Worm (Caenorhabditis elegans): Measurements from ENCODE around the gene pqe-1.

Gene pqe-1

ce11 chrIII:5310940-5311339, at the start of gene pqe-1:
TSS of gene pqe-1 (plus strand) at chrIII:5311240.
- TF ChIP-seq tbx-11 (GFP tag; IDR thresholded peaks at IDR 0.05) = no peak
- TF ChIP-seq tbx-37 (GFP tag; conservative IDR thresholded peaks at IDR 0.05) = no peak
- TF ChIP-seq flt-1 (GFP tag; IDR thresholded peaks at IDR 0.05) = no peak
- TF ChIP-seq scrt-1 (GFP tag; IDR thresholded peaks at IDR 0.05) = no peak
- no peak for TF ChIP-seq hmg-4 (GFP tag; optimal IDR thresholded peaks at IDR 0.05)
- TF ChIP-seq aly-1 (tag; optimal IDR thresholded peaks at IDR 0.05) = no peak
- no peak for TF ChIP-seq hnd-1 (tag; optimal IDR thresholded peaks at IDR 0.05)

DNA sequence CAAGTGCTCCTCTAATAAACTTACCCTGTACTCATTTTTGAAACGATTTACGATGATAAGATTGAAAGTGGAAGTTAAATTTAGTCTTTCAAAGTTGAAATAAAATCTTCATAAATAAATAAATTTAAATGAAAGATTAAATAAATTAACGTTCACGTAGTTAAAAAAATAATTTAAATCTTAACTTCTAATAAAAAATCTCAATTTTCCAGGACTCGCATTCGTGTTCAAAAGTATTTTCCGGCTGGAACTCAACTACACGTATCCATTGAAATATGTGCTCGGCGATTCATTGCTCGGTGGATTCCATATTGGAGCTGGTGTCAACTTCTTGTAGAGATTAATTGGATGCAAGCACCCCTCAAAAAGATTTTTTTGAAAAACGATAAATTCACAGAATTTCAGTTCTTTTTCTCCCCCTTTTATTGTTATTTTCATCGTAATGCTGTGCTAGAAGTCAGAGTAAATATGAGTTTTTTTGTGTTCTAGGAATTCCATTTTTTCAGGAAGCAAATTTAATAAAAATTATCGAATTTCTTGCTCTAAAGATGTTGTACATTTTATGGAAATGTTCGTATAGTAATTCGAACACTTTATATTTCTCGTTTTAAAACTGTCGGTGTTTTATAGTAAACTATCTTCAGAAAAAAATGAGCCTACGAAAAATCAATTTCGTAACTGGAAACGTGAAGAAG, 47.6 kb upstream of the pqe-1 start, which contains the start of the genes C34E10.9 and hap-1:
C34E10.9 (minus strand) TSS at position 101 of the 695 bp plus-strand sequence.
hap-1 (plus strand) TSS at position 645 of the 695 bp plus-strand sequence.
- no peak for TF ChIP-seq B0310.2 (tag; optimal IDR thresholded peaks at IDR 0.05)
- TF ChIP-seq tbx-11 (GFP tag; IDR thresholded peaks at IDR 0.05) = no peak
- TF ChIP-seq hmbx-1 (tag; optimal IDR thresholded peaks at IDR 0.05) = no peak
- TF ChIP-seq flt-1 (GFP tag; IDR thresholded peaks at IDR 0.05) = no peak
- TF ChIP-seq ama-1 (optimal IDR thresholded peaks at IDR 0.05) = no peak
- TF ChIP-seq ceh-36 (tag; optimal IDR thresholded peaks at IDR 0.05) = no peak
- no peak for TF ChIP-seq tbx-37 (GFP tag; conservative IDR thresholded peaks at IDR 0.05)
- TF ChIP-seq tra-4 (tag; optimal IDR thresholded peaks at IDR 0.05) = no peak
- TF ChIP-seq hmg-4 (GFP tag; optimal IDR thresholded peaks at IDR 0.05) = no peak
- TF ChIP-seq hnd-1 (tag; optimal IDR thresholded peaks at IDR 0.05) = no peak

DNA sequence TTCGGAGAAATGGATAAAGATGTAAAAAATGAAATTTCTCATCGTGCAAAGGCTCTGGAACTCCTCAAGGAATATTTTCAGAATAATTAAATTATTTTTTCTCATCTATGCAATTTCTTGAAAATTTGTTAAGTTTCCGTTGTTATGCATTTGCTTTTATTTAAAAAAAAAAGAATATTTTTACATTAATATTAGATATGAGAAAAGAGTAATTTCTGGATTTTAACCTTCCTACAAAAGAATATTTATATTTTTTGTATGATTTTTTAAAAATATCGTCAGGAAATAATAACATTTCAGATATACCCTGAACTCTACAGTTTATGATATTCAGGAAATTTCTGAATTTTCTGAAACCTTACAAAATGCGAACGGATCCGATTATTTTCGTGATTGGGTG, 46.2 kb upstream of the pqe-1 start, which contains the start of gene gro-1:
gro-1 (plus strand) TSS at position 301 of the 400 bp plus-strand sequence.
- no peak for TF ChIP-seq tbx-11 (GFP tag; IDR thresholded peaks at IDR 0.05)
- TF ChIP-seq tbx-37 (GFP tag; conservative IDR thresholded peaks at IDR 0.05) = no peak
- TF ChIP-seq pes-1 (GFP tag; IDR thresholded peaks at IDR 0.05) = no peak
- no peak for TF ChIP-seq ceh-13 (GFP tag; optimal IDR thresholded peaks at IDR 0.05)
- no peak for TF ChIP-seq F13C5.2 (tag; optimal IDR thresholded peaks at IDR 0.05)
- TF ChIP-seq flt-1 (GFP tag; IDR thresholded peaks at IDR 0.05) = no peak
- TF ChIP-seq hmg-4 (GFP tag; optimal IDR thresholded peaks at IDR 0.05) = no peak
- no peak for TF ChIP-seq sea-1 (GFP tag; conservative IDR thresholded peaks at IDR 0.05)

- TF ChIP-seq hnd-1 (tag; optimal IDR thresholded peaks at IDR 0.05) = no peak
- no peak for TF ChIP-seq tbx-37 (GFP tag; conservative IDR thresholded peaks at IDR 0.05)
- no peak for TF ChIP-seq sea-1 (GFP tag; conservative IDR thresholded peaks at IDR 0.05)
- no peak for TF ChIP-seq ceh-13 (GFP tag; optimal IDR thresholded peaks at IDR 0.05)
- no peak for TF ChIP-seq hmg-4 (GFP tag; optimal IDR thresholded peaks at IDR 0.05)
Observed at ce11 chrIII:5267217-5267906, 43.7 kb upstream of the pqe-1 start, which contains the start of gene ZC395.5. TSS of gene ZC395.5 (plus strand) at chrIII:5267848.

DNA sequence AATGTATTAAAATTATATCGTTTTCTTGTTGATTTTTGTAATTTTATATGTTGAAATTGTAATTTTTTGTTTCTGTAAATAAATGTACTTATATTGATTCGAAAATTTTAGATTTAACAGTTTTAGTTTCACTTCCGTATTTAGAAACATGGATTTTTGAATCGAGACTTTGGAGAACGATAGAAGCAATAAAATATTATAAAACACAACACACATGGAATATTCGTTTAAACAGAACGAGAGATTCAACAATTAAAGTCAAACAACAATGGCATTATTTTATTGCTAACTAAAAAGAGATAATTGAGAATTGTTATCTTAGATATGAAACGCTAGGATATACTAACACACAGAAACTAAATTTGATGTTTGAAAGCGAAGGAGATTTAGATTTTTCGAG, 42.6 kb upstream of the pqe-1 start:
- no peak for TF ChIP-seq ets-7 (tag; optimal IDR thresholded peaks at IDR 0.05)
- no peak for TF ChIP-seq ceh-13 (GFP tag; optimal IDR thresholded peaks at IDR 0.05)
- no peak for TF ChIP-seq tra-4 (tag; optimal IDR thresholded peaks at IDR 0.05)
- TF ChIP-seq hmbx-1 (tag; optimal IDR thresholded peaks at IDR 0.05) = no peak
- TF ChIP-seq hnd-1 (tag; optimal IDR thresholded peaks at IDR 0.05) = no peak
- no peak for TF ChIP-seq tbx-37 (GFP tag; conservative IDR thresholded peaks at IDR 0.05)
- no peak for TF ChIP-seq ama-1 (optimal IDR thresholded peaks at IDR 0.05)
- TF ChIP-seq ceh-36 (tag; optimal IDR thresholded peaks at IDR 0.05) = no peak
- no peak for TF ChIP-seq tbx-11 (GFP tag; IDR thresholded peaks at IDR 0.05)
- TF ChIP-seq pes-1 (GFP tag; IDR thresholded peaks at IDR 0.05) = no peak
- TF ChIP-seq aly-1 (tag; optimal IDR thresholded peaks at IDR 0.05) = no peak
- TF ChIP-seq F13C5.2 (tag; optimal IDR thresholded peaks at IDR 0.05) = no peak
- TF ChIP-seq B0310.2 (tag; optimal IDR thresholded peaks at IDR 0.05) = no peak
- TF ChIP-seq flt-1 (GFP tag; IDR thresholded peaks at IDR 0.05) = no peak
- no peak for TF ChIP-seq scrt-1 (GFP tag; IDR thresholded peaks at IDR 0.05)
- TF ChIP-seq sea-1 (GFP tag; conservative IDR thresholded peaks at IDR 0.05) = no peak
- no peak for TF ChIP-seq hmg-4 (GFP tag; optimal IDR thresholded peaks at IDR 0.05)

ce11 chrIII:5269814-5270213, 41.2 kb upstream of the pqe-1 start, which contains the start of gene ZC395.4:
TSS of gene ZC395.4 (plus strand) at chrIII:5270114.
- TF ChIP-seq hmg-4 (GFP tag; optimal IDR thresholded peaks at IDR 0.05) (no peak), flt-1 (GFP tag; IDR thresholded peaks at IDR 0.05) (no peak), ama-1 (optimal IDR thresholded peaks at IDR 0.05) (no peak), scrt-1 (GFP tag; IDR thresholded peaks at IDR 0.05) (no peak), ceh-13 (GFP tag; optimal IDR thresholded peaks at IDR 0.05) (no peak), sea-1 (GFP tag; conservative IDR thresholded peaks at IDR 0.05) (no peak), tbx-11 (GFP tag; IDR thresholded peaks at IDR 0.05) (no peak), ceh-36 (tag; optimal IDR thresholded peaks at IDR 0.05) (no peak), B0310.2 (tag; optimal IDR thresholded peaks at IDR 0.05) (no peak), aly-1 (tag; optimal IDR thresholded peaks at IDR 0.05) (no peak), tbx-37 (GFP tag; conservative IDR thresholded peaks at IDR 0.05) (no peak), hnd-1 (tag; optimal IDR thresholded peaks at IDR 0.05) (no peak), F13C5.2 (tag; optimal IDR thresholded peaks at IDR 0.05) (no peak), tra-4 (tag; optimal IDR thresholded peaks at IDR 0.05) (no peak), hmbx-1 (tag; optimal IDR thresholded peaks at IDR 0.05) (no peak), pes-1 (GFP tag; IDR thresholded peaks at IDR 0.05) (no peak), ets-7 (tag; optimal IDR thresholded peaks at IDR 0.05) (no peak)

DNA sequence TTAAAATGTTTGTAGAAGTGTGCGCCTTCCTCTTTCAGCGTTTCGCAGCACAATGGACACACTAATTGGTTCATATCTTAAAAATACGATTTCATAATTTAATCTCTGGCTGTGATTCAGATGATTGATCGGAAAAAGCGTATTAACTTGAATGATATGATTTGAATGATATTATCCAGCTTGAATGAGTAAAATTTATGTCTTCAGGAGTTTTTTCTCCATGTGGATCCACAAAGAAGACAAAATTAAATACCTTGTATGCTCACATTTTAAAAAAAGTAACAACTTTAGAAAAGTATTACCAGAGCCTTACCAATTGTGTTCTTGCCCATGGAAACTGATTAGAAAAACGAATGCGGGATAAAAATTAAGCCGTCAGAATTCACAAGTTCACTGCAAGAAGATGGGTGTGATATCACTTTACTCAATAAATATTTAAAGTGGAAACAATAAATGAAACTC, 37.6 kb upstream of the pqe-1 start, which contains the start of gene ztf-8:
ztf-8 (minus strand) TSS at position 76 of the 462 bp plus-strand sequence.
- TF ChIP-seq hnd-1 (tag; optimal IDR thresholded peaks at IDR 0.05) = no peak
- no peak for TF ChIP-seq B0310.2 (tag; optimal IDR thresholded peaks at IDR 0.05)
